Worm (Caenorhabditis elegans): ENCODE data around the gene C53A3.4.

DNA sequence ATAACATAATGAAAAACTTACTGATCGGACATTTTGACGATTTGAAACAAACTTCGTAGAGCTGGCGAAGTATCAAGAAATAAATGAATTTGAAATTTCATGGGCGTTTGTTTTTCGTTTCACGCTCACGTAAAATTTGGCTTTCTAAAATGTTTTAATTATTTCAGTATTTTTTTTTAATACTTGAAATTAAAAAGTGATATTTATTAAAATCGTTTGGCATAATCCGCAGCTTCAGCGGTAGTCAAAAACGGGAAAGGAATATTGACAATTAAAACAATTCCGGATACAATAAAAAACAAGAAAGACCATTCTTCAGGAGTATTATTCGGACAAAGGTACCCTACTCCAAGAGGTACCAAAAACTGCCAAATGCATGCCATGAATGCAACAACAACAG is 24.0 kb upstream of the C53A3.4 start, which contains the start of gene fbxa-183:
- TF ChIP-seq nhr-12 (tag; optimal IDR thresholded peaks at IDR 0.05): no peak
- TF ChIP-seq ztf-11 (tag; optimal IDR thresholded peaks at IDR 0.05): no peak
- TF ChIP-seq nhr-25 (tag; optimal IDR thresholded peaks at IDR 0.05): no peak
- no peak for TF ChIP-seq ZK546.5 (tag; optimal IDR thresholded peaks at IDR 0.05)
- no peak for TF ChIP-seq elt-1 (tag; optimal IDR thresholded peaks at IDR 0.05)
- no peak for TF ChIP-seq snpc-4 (tag; optimal IDR thresholded peaks at IDR 0.05)
- no peak for TF ChIP-seq zag-1 (tag; optimal IDR thresholded peaks at IDR 0.05)
- TF ChIP-seq unc-62 (GFP tag; optimal IDR thresholded peaks at IDR 0.05): no peak
- TF ChIP-seq gmeb-1 (tag; optimal IDR thresholded peaks at IDR 0.05): no peak
- no peak for TF ChIP-seq unc-39 (tag; optimal IDR thresholded peaks at IDR 0.05)
- TF ChIP-seq sma-9 (GFP tag; optimal IDR thresholded peaks at IDR 0.05): no peak
- no peak for TF ChIP-seq sma-9 (tag; optimal IDR thresholded peaks at IDR 0.05)
- TF ChIP-seq elt-3 (tag; optimal IDR thresholded peaks at IDR 0.05): no peak
- no peak for TF ChIP-seq nhr-77 (tag; optimal IDR thresholded peaks at IDR 0.05)
- TF ChIP-seq dmd-4 (tag; optimal IDR thresholded peaks at IDR 0.05): no peak

Measured in whole organism, L2 larva.